Fruit fly (Drosophila melanogaster) whole organism, embryonic: Measurements from ENCODE around the gene CG15643.

Source experiments
- ATbp ChIP-seq: fragments of 200-800 bp; sonication (Bioruptor generic); optimal IDR thresholded peaks from 2 replicates; lab custom pipeline; 2017; ENCODE audit warnings: missing biosample characterization, mild to moderate bottlenecking, missing genetic modification characterization, missing genetic modification reagents
- Adf1 ChIP-seq: fragments of 200-800 bp; sonication (Bioruptor generic); IDR thresholded peaks from 2 replicates; pipeline ENCODE4 v1.3.6; 2022; ENCODE audit warnings: missing biosample characterization, missing genetic modification characterization
- Atf3 ChIP-seq: fragments of 200-800 bp; sonication (Bioruptor generic); optimal IDR thresholded peaks from 3 replicates; lab custom pipeline; 2016; ENCODE audit warnings: missing biosample characterization, missing genetic modification characterization
- Atf6 ChIP-seq: fragments of 200-800 bp; sonication (Bioruptor generic); IDR thresholded peaks from 2 replicates; pipeline ENCODE4 v1.3.6; 2022; ENCODE audit warnings: missing biosample characterization, missing genetic modification characterization
- B-H2 ChIP-seq: fragments of 200-800 bp; sonication (Bioruptor generic); optimal IDR thresholded peaks from 2 replicates; lab custom pipeline; 2018; ENCODE audit warnings: missing biosample characterization, mild to moderate bottlenecking, missing genetic modification characterization
- CG10209 ChIP-seq: fragments of 200-800 bp; sonication (Bioruptor generic); optimal IDR thresholded peaks from 3 replicates; lab custom pipeline; 2017; ENCODE audit warnings: missing biosample characterization, mild to moderate bottlenecking, missing genetic modification characterization, missing genetic modification reagents
- CG11247 ChIP-seq: fragments of 200-800 bp; sonication (Bioruptor generic); IDR thresholded peaks from 2 replicates; pipeline ENCODE4 v1.3.6; 2022; ENCODE audit warnings: missing biosample characterization, missing genetic modification characterization
- CG1233 ChIP-seq: fragments of 200-800 bp; sonication (Bioruptor generic); optimal IDR thresholded peaks from 4 replicates; lab custom pipeline; 2018; ENCODE audit warnings: missing biosample characterization, mild to moderate bottlenecking, missing genetic modification characterization
- CG13775 ChIP-seq: fragments of 200-800 bp; sonication (Bioruptor generic); optimal IDR thresholded peaks from 3 replicates; lab custom pipeline; 2017; ENCODE audit warnings: missing biosample characterization, mild to moderate bottlenecking, missing genetic modification characterization
- CG1603 ChIP-seq: fragments of 200-800 bp; sonication (Bioruptor generic); optimal IDR thresholded peaks from 2 replicates; lab custom pipeline; 2019; ENCODE audit warnings: missing biosample characterization, mild to moderate bottlenecking, missing genetic modification characterization, moderate library complexity
- CG3163 ChIP-seq: fragments of 200-800 bp; sonication (Bioruptor generic); optimal IDR thresholded peaks from 3 replicates; lab custom pipeline; 2016; ENCODE audit warnings: missing biosample characterization, missing genetic modification characterization
- CG33557 ChIP-seq: fragments of 200-800 bp; sonication (Bioruptor generic); optimal IDR thresholded peaks from 2 replicates; lab custom pipeline; 2019; ENCODE audit warnings: missing biosample characterization, mild to moderate bottlenecking, missing genetic modification characterization, moderate library complexity
- CG3838 ChIP-seq: fragments of 200-800 bp; sonication (Bioruptor generic); optimal IDR thresholded peaks from 3 replicates; lab custom pipeline; 2016; ENCODE audit warnings: missing biosample characterization, missing genetic modification characterization
- CG3995 ChIP-seq: fragments of 200-800 bp; sonication (Bioruptor generic); optimal IDR thresholded peaks from 3 replicates; lab custom pipeline; 2016; ENCODE audit warnings: missing biosample characterization, missing genetic modification characterization
- CG4404 ChIP-seq: fragments of 200-800 bp; sonication (Bioruptor generic); IDR thresholded peaks from 2 replicates; pipeline ENCODE4 v1.3.6; 2022; ENCODE audit warnings: missing biosample characterization, missing genetic modification characterization
- CG4820 ChIP-seq: fragments of 200-800 bp; sonication (Bioruptor generic); optimal IDR thresholded peaks from 3 replicates; lab custom pipeline; 2016; ENCODE audit warnings: missing biosample characterization, missing genetic modification characterization
- CG6854 ChIP-seq: fragments of 200-800 bp; sonication (Bioruptor generic); optimal IDR thresholded peaks from 3 replicates; lab custom pipeline; 2017; ENCODE audit warnings: missing biosample characterization, mild to moderate bottlenecking, missing genetic modification characterization
- CG7556 ChIP-seq: fragments of 200-800 bp; sonication (Bioruptor generic); optimal IDR thresholded peaks from 2 replicates; lab custom pipeline; 2017; ENCODE audit warnings: missing biosample characterization, mild to moderate bottlenecking, missing genetic modification characterization
- CG7963 ChIP-seq: fragments of 200-800 bp; sonication (Bioruptor generic); IDR thresholded peaks from 3 replicates; pipeline ENCODE4 v1.3.6; 2022; ENCODE audit warnings: missing biosample characterization, missing genetic modification characterization; ENCODE audit not compliant: partially characterized antibody
- CG7987 ChIP-seq: fragments of 200-800 bp; sonication (Bioruptor generic); optimal IDR thresholded peaks from 2 replicates; lab custom pipeline; 2018; ENCODE audit warnings: missing biosample characterization, mild to moderate bottlenecking, missing genetic modification characterization, moderate library complexity
- CG9797 ChIP-seq: fragments of 200-800 bp; sonication (Bioruptor generic); optimal IDR thresholded peaks from 3 replicates; lab custom pipeline; 2018; ENCODE audit warnings: missing biosample characterization, mild to moderate bottlenecking, missing genetic modification characterization
- Dll ChIP-seq: fragments of 200-800 bp; sonication (Bioruptor generic); IDR thresholded peaks from 4 replicates; pipeline ENCODE4 v1.3.6; 2022; ENCODE audit warnings: missing biosample characterization, missing genetic modification characterization; ENCODE audit not compliant: partially characterized antibody
- HHEX ChIP-seq: fragments of 200-800 bp; sonication (Bioruptor generic); optimal IDR thresholded peaks from 3 replicates; lab custom pipeline; 2017; ENCODE audit warnings: missing biosample characterization, mild to moderate bottlenecking, missing genetic modification characterization, missing genetic modification reagents
- HLH54F ChIP-seq: fragments of 200-800 bp; sonication (Bioruptor generic); optimal IDR thresholded peaks from 3 replicates; lab custom pipeline; 2016; ENCODE audit warnings: missing biosample characterization, missing genetic modification characterization
- Oli ChIP-seq: fragments of 200-800 bp; sonication (Bioruptor generic); optimal IDR thresholded peaks from 2 replicates; lab custom pipeline; 2018; ENCODE audit warnings: missing biosample characterization, mild to moderate bottlenecking, missing genetic modification characterization, moderate library complexity
- Sox102F ChIP-seq: fragments of 200-800 bp; sonication (Bioruptor generic); optimal IDR thresholded peaks from 2 replicates; lab custom pipeline; 2018; ENCODE audit warnings: missing biosample characterization, mild to moderate bottlenecking, missing genetic modification characterization, moderate library complexity
- Ssrp ChIP-seq: fragments of 200-800 bp; sonication (Bioruptor generic); optimal IDR thresholded peaks from 2 replicates; lab custom pipeline; 2018; ENCODE audit warnings: missing biosample characterization, mild to moderate bottlenecking, missing genetic modification characterization, moderate library complexity
- btn ChIP-seq: fragments of 200-800 bp; sonication (Bioruptor generic); optimal IDR thresholded peaks from 2 replicates; lab custom pipeline; 2016; ENCODE audit warnings: missing biosample characterization, missing genetic modification characterization
- chinmo ChIP-seq: fragments of 200-800 bp; sonication (Bioruptor generic); IDR thresholded peaks from 4 replicates; pipeline ENCODE4 v1.3.6; 2022; ENCODE audit warnings: missing biosample characterization, missing genetic modification characterization; ENCODE audit not compliant: partially characterized antibody
- chn ChIP-seq: fragments of 200-800 bp; sonication (Bioruptor generic); optimal IDR thresholded peaks from 2 replicates; lab custom pipeline; 2016; ENCODE audit warnings: missing biosample characterization, missing genetic modification characterization
- crc ChIP-seq: fragments of 200-800 bp; sonication (Bioruptor generic); optimal IDR thresholded peaks from 2 replicates; lab custom pipeline; 2016; ENCODE audit warnings: missing biosample characterization, missing genetic modification characterization
- dpn ChIP-seq, 2 experiments: fragments of 200-800 bp; sonication (Bioruptor generic); optimal IDR thresholded peaks; 3 replicates each; lab custom pipeline; 2016; ENCODE audit warnings: missing biosample characterization in 2 of 2, missing genetic modification characterization in 2 of 2
- esg ChIP-seq: fragments of 200-800 bp; sonication (Bioruptor generic); conservative IDR thresholded peaks from 2 replicates; pipeline ENCODE4 v1.3.6; 2022; ENCODE audit warnings: missing biosample characterization, missing genetic modification characterization
- exex ChIP-seq: fragments of 200-800 bp; sonication (Bioruptor generic); optimal IDR thresholded peaks from 4 replicates; lab custom pipeline; 2018; ENCODE audit warnings: missing biosample characterization, mild to moderate bottlenecking, missing genetic modification characterization, moderate library complexity
- fru ChIP-seq: fragments of >200 bp; optimal IDR thresholded peaks from 2 replicates; lab custom pipeline; 2017
- gcm2 ChIP-seq: fragments of 200-800 bp; sonication (Bioruptor generic); optimal IDR thresholded peaks from 2 replicates; lab custom pipeline; 2016; ENCODE audit warnings: missing biosample characterization, missing genetic modification characterization
- hth ChIP-seq: fragments of >200 bp; optimal IDR thresholded peaks from 2 replicates; lab custom pipeline; 2017; ENCODE audit warnings: inconsistent platforms
- inv ChIP-seq: fragments of 200-800 bp; sonication (Bioruptor generic); IDR thresholded peaks from 2 replicates; pipeline ENCODE4 v1.3.6; 2022; ENCODE audit warnings: missing biosample characterization, missing genetic modification characterization; ENCODE audit not compliant: partially characterized antibody
- maf-S ChIP-seq: fragments of 200-800 bp; sonication (Bioruptor generic); optimal IDR thresholded peaks from 2 replicates; lab custom pipeline; 2016; ENCODE audit warnings: missing biosample characterization, missing genetic modification characterization
- mam ChIP-seq: fragments of 200-800 bp; sonication (Bioruptor generic); optimal IDR thresholded peaks from 3 replicates; lab custom pipeline; 2016; ENCODE audit warnings: missing biosample characterization, missing genetic modification characterization
- mirr ChIP-seq: fragments of 200-800 bp; sonication (Bioruptor generic); optimal IDR thresholded peaks from 3 replicates; lab custom pipeline; 2018; ENCODE audit warnings: missing biosample characterization, mild to moderate bottlenecking, missing genetic modification characterization
- phol ChIP-seq: fragments of 200-800 bp; sonication (Bioruptor generic); optimal IDR thresholded peaks from 3 replicates; lab custom pipeline; 2018; ENCODE audit warnings: missing biosample characterization, mild to moderate bottlenecking, missing genetic modification characterization, moderate library complexity
- sd ChIP-seq: fragments of 200-800 bp; sonication (Bioruptor generic); optimal IDR thresholded peaks from 3 replicates; lab custom pipeline; 2018; ENCODE audit warnings: missing biosample characterization, mild to moderate bottlenecking, missing genetic modification characterization, moderate library complexity
- sens ChIP-seq: fragments of 200-800 bp; sonication (Bioruptor generic); peaks from one replicate; lab custom pipeline; 2016; ENCODE audit warnings: missing biosample characterization, missing genetic modification characterization
- sens-2 ChIP-seq: fragments of 200-800 bp; sonication (Bioruptor generic); IDR thresholded peaks from 2 replicates; pipeline ENCODE4 v1.3.6; 2022; ENCODE audit warnings: missing biosample characterization, missing genetic modification characterization
- sr ChIP-seq: fragments of 200-800 bp; sonication (Bioruptor generic); IDR thresholded peaks from 3 replicates; pipeline ENCODE4 v1.3.6; 2022; ENCODE audit warnings: missing biosample characterization, missing genetic modification characterization
- stwl ChIP-seq: fragments of 200-800 bp; sonication (Bioruptor generic); optimal IDR thresholded peaks from 3 replicates; lab custom pipeline; 2018; ENCODE audit warnings: missing biosample characterization, mild to moderate bottlenecking, missing genetic modification characterization, moderate library complexity
- tna ChIP-seq: fragments of 200-800 bp; sonication (Bioruptor generic); IDR thresholded peaks from 2 replicates; pipeline ENCODE4 v1.3.6; 2022; ENCODE audit warnings: missing biosample characterization, missing genetic modification characterization; ENCODE audit not compliant: partially characterized antibody
- trem ChIP-seq: fragments of 200-800 bp; optimal IDR thresholded peaks from 3 replicates; lab custom pipeline; 2019; ENCODE audit warnings: missing biosample characterization, mild to moderate bottlenecking, missing genetic modification characterization, moderate library complexity
- vvl ChIP-seq: fragments of 200-800 bp; sonication (Bioruptor generic); IDR thresholded peaks from 2 replicates; pipeline ENCODE4 v1.3.6; 2022; ENCODE audit warnings: missing biosample characterization, missing genetic modification characterization

The CG15643 gene

dm6 chrX:15554256-15554678 lies 17.7 kb downstream of the CG15643 start, which contains the start of gene Ac13E (continued):
- TF ChIP-seq CG33557 (GFP tag; lab: Kevin White, UChicago) = peak; percentile 87
- peak; percentile 83 for TF ChIP-seq Ssrp
- TF ChIP-seq sd = peak; percentile 69
- TF ChIP-seq CG13775 = peak; percentile 90
- TF ChIP-seq HLH54F (GFP tag; lab: Kevin White, UChicago) = peak; percentile 85
- TF ChIP-seq crc (GFP tag; lab: Kevin White, UChicago) = peak; percentile 64
- TF ChIP-seq CG11247 (GFP tag; lab: Robert Waterston, UW) = peak; percentile 78
- TF ChIP-seq esg (GFP tag; lab: Robert Waterston, UW) = peak; percentile 74
- TF ChIP-seq phol (tag; lab: Kevin White, UChicago) = peak; percentile 89
- TF ChIP-seq gcm2 (GFP tag; lab: Kevin White, UChicago) = peak; percentile 85
- peak; percentile 71 for TF ChIP-seq maf-S (GFP tag; lab: Kevin White, UChicago)
- peak; percentile 68 for TF ChIP-seq mirr (GFP tag; lab: Kevin White, UChicago)
- TF ChIP-seq Sox102F (GFP tag; lab: Kevin White, UChicago) = peak; percentile 85
- peak; percentile 70 for TF ChIP-seq Adf1
- peak; percentile 26 for TF ChIP-seq CG7987
- 0 out of 2 replicates have a peak, but pooled peaks have one; percentile 46 for TF ChIP-seq tna (GFP tag; lab: Robert Waterston, UW)
- TF ChIP-seq mam = peak; percentile 82
- peak; percentile 86; the same call in 1 of the 2 replicates for TF ChIP-seq Atf6 (GFP tag; lab: Robert Waterston, UW)
- peak; percentile 89 for TF ChIP-seq CG1233 (GFP tag; lab: Kevin White, UChicago)
- peak; percentile 90 for TF ChIP-seq CG10209 (GFP tag; lab: Kevin White, UChicago)
- TF ChIP-seq CG4820 (GFP tag; lab: Kevin White, UChicago) = peak; percentile 81
- TF ChIP-seq CG3163 = peak; percentile 52
- TF ChIP-seq sens-2 (GFP tag; lab: Robert Waterston, UW) = peak; percentile 80; the same call in 1 of the 2 replicates
- TF ChIP-seq vvl (GFP tag; lab: Robert Waterston, UW) = peak; percentile 91
- peak; percentile 78 for TF ChIP-seq Atf3
- peak; percentile 43 for TF ChIP-seq CG3838 (GFP tag; lab: Kevin White, UChicago)
- TF ChIP-seq hth (lab: Kevin White, UChicago) = no peak
- 0 out of 4 replicates have a peak, but pooled peaks have one; percentile 22 for TF ChIP-seq chinmo (GFP tag; lab: Robert Waterston, UW)
- peak; percentile 61 for TF ChIP-seq inv (GFP tag; lab: Robert Waterston, UW)
- TF ChIP-seq CG7963 (GFP tag; lab: Robert Waterston, UW) = peak; percentile 56; the same call in 2 of the 3 replicates
- peak; percentile 85 for TF ChIP-seq CG1603
- no peak; the same call in 2 of the 3 replicates for TF ChIP-seq sr (GFP tag; lab: Robert Waterston, UW)
- no peak for TF ChIP-seq stwl (tag; lab: Kevin White, UChicago)
- TF ChIP-seq fru = no peak
- peak; percentile 89 for TF ChIP-seq CG4404 (GFP tag; lab: Robert Waterston, UW)
- TF ChIP-seq btn (GFP tag; lab: Kevin White, UChicago) = peak; percentile 59
- TF ChIP-seq Oli (tag; lab: Kevin White, UChicago) = peak; percentile 94
- TF ChIP-seq HHEX = peak; percentile 89
- TF ChIP-seq exex = peak; percentile 56
- peak; percentile 94 for TF ChIP-seq CG7556 (GFP tag; lab: Kevin White, UChicago)
- peak; percentile 89 for TF ChIP-seq CG6854 (GFP tag; lab: Kevin White, UChicago)
- peak; percentile 79 for TF ChIP-seq B-H2 (GFP tag; lab: Kevin White, UChicago)
- peak; percentile 83 for TF ChIP-seq trem (tag; lab: Kevin White, UChicago)
- TF ChIP-seq sens (GFP tag; lab: Kevin White, UChicago) = peak; percentile 98
- TF ChIP-seq Dll (GFP tag; lab: Robert Waterston, UW) = peak; percentile 63; the same call in 1 of the 4 replicates
- TF ChIP-seq CG3995 = peak; percentile 58
- peak; percentile 80 to 91 for TF ChIP-seq dpn (GFP tag; optimal IDR thresholded peaks at IDR 0.05; lab: Kevin White, UChicago)
- peak; percentile 85 for TF ChIP-seq ATbp (GFP tag; lab: Kevin White, UChicago)
- TF ChIP-seq chn (GFP tag; lab: Kevin White, UChicago) = peak; percentile 90
- peak; percentile 18 for TF ChIP-seq CG9797 (GFP tag; lab: Kevin White, UChicago)
